Fruit fly (Drosophila melanogaster): ENCODE measurements around the gene CG34426.
A peak's percentile ranks its signal among the peaks of the same experiment; 100 is the strongest.

Gene CG34426

DNA sequence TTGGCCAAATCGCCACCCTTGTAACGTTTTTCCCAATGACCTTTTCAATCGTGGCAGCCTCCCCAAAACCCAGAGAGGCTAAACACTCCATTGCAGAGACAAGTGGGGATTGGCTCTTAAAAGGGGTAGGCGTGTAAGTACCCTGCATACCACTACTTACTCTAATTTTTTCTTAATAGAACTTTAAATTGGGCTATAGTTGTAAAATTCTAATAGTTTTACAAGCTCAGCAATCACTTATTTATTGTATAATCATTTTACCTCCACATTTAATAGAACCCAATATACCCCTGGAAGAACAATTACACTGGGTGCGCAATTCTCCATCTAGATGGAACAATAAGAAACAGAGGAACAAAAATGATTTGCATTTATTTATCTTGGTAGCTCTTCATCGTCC is 39.5 kb downstream of the CG34426 start:
- TF ChIP-seq CG13287 (GFP tag; IDR thresholded peaks at IDR 0.05; ENCODE audit: partially characterized antibody): no peak
- TF ChIP-seq zfh1 (GFP tag; IDR thresholded peaks at IDR 0.05): peak; percentile 84
- TF ChIP-seq tio (GFP tag; optimal IDR thresholded peaks at IDR 0.05): peak; percentile 59
- peak; percentile 14 for TF ChIP-seq CG1792 (GFP tag; optimal IDR thresholded peaks at IDR 0.05)
- TF ChIP-seq CG4854 (GFP tag; optimal IDR thresholded peaks at IDR 0.05): peak; percentile 36
- TF ChIP-seq NC2α (GFP tag; optimal IDR thresholded peaks at IDR 0.05): peak; percentile 39
- no peak for TF ChIP-seq Neu2 (GFP tag; optimal IDR thresholded peaks at IDR 0.05; ENCODE audit: borderline replicate concordance)
- peak; percentile 75 for TF ChIP-seq Xbp1 (GFP tag; optimal IDR thresholded peaks at IDR 0.05)
- TF ChIP-seq CG2116 (GFP tag; optimal IDR thresholded peaks at IDR 0.05): peak; percentile 3
- TF ChIP-seq CG15601 (tag; optimal IDR thresholded peaks at IDR 0.05): peak; percentile 71
- TF ChIP-seq CG10366 (GFP tag; IDR thresholded peaks at IDR 0.05): peak; percentile 72
- TF ChIP-seq usp (GFP tag; optimal IDR thresholded peaks at IDR 0.05): no peak
- peak; percentile 8 for TF ChIP-seq CG6654 (GFP tag; optimal IDR thresholded peaks at IDR 0.05)
- no peak for TF ChIP-seq fru (optimal IDR thresholded peaks at IDR 0.05)
- TF ChIP-seq al (GFP tag; IDR thresholded peaks at IDR 0.05): 0 out of 2 replicates have a peak, but pooled peaks have one; percentile 37
- peak; percentile 66 for TF ChIP-seq HmgZ (tag; optimal IDR thresholded peaks at IDR 0.05)
- TF ChIP-seq gce (GFP tag; IDR thresholded peaks at IDR 0.05): 0 out of 3 replicates have a peak, but pooled peaks have one; percentile 42
- TF ChIP-seq Hand (GFP tag; optimal IDR thresholded peaks at IDR 0.05): peak; percentile 63
- TF ChIP-seq cato (GFP tag; optimal IDR thresholded peaks at IDR 0.05; ENCODE audit: borderline replicate concordance): peak; percentile 41
- TF ChIP-seq Ets65A (GFP tag): peak; percentile 26
- peak; percentile 74 for TF ChIP-seq CG4730 (GFP tag; IDR thresholded peaks at IDR 0.05)
- peak; percentile 77 for TF ChIP-seq D19A (tag; optimal IDR thresholded peaks at IDR 0.05)
- peak; percentile 71 for TF ChIP-seq ken (GFP tag; IDR thresholded peaks at IDR 0.05)
- peak; percentile 26 for TF ChIP-seq CG9437 (GFP tag; optimal IDR thresholded peaks at IDR 0.05)
- peak; percentile 49; the same call in 1 of the 2 replicates for TF ChIP-seq CG9215 (GFP tag; IDR thresholded peaks at IDR 0.05)
- TF ChIP-seq CG13624 (GFP tag; optimal IDR thresholded peaks at IDR 0.05): peak; percentile 48
- TF ChIP-seq Tbp (GFP tag; optimal IDR thresholded peaks at IDR 0.05): no peak
- peak; percentile 80 for TF ChIP-seq CG4424 (GFP tag; optimal IDR thresholded peaks at IDR 0.05)
- peak; percentile 66 for TF ChIP-seq CG5953 (GFP tag; IDR thresholded peaks at IDR 0.05)
- peak; percentile 78 for TF ChIP-seq CG12219 (GFP tag; optimal IDR thresholded peaks at IDR 0.05)
- peak; percentile 86 for TF ChIP-seq CG2120 (GFP tag; optimal IDR thresholded peaks at IDR 0.05)
- peak; percentile 9 for TF ChIP-seq slp2 (GFP tag; optimal IDR thresholded peaks at IDR 0.05)
- TF ChIP-seq Taf1 (GFP tag; IDR thresholded peaks at IDR 0.05): no peak
- peak; percentile 83 for TF ChIP-seq chm (GFP tag; IDR thresholded peaks at IDR 0.05)
- no peak for TF ChIP-seq CG15479 (GFP tag; optimal IDR thresholded peaks at IDR 0.05)
- TF ChIP-seq CG6683 (GFP tag; optimal IDR thresholded peaks at IDR 0.05): peak; percentile 49
- TF ChIP-seq CG8944 (GFP tag; optimal IDR thresholded peaks at IDR 0.05): peak; percentile 47
- peak; percentile 76 for TF ChIP-seq CG10209 (GFP tag; optimal IDR thresholded peaks at IDR 0.05)
- peak; percentile 88 for TF ChIP-seq Xrp1 (GFP tag; IDR thresholded peaks at IDR 0.05)
- TF ChIP-seq CG1024 (GFP tag; IDR thresholded peaks at IDR 0.05): peak; percentile 70
- TF ChIP-seq Abd-B (GFP tag; optimal IDR thresholded peaks at IDR 0.05): peak; percentile 70
- TF ChIP-seq CG17568 (GFP tag; optimal IDR thresholded peaks at IDR 0.05): peak; percentile 61
- TF ChIP-seq BtbVII (GFP tag; optimal IDR thresholded peaks at IDR 0.05): peak; percentile 62
- TF ChIP-seq Oli (tag; optimal IDR thresholded peaks at IDR 0.05): peak; percentile 83
- peak; percentile 42 for TF ChIP-seq CG2875 (GFP tag; optimal IDR thresholded peaks at IDR 0.05)
- no peak for TF ChIP-seq MTF-1 (GFP tag; optimal IDR thresholded peaks at IDR 0.05; ENCODE audit: borderline replicate concordance)
- TF ChIP-seq sd (tag; optimal IDR thresholded peaks at IDR 0.05): peak; percentile 21
- peak; percentile 52 for TF ChIP-seq CG12155 (GFP tag; optimal IDR thresholded peaks at IDR 0.05)
- TF ChIP-seq ato (GFP tag; IDR thresholded peaks at IDR 0.05; ENCODE audit: partially characterized antibody): no peak
- peak; percentile 76 for TF ChIP-seq lilli (GFP tag; optimal IDR thresholded peaks at IDR 0.05)
- TF ChIP-seq hth (optimal IDR thresholded peaks at IDR 0.05): no peak
- TF ChIP-seq CG10565 (GFP tag; optimal IDR thresholded peaks at IDR 0.05): no peak

All from whole organism, embryonic.